Fruit fly (Drosophila melanogaster) whole organism, embryonic: ENCODE data around the gene CG42538.

Source experiments
- Abd-B ChIP-seq: fragments of 200-800 bp; sonication (Bioruptor generic); optimal IDR thresholded peaks from 2 replicates; lab custom pipeline; 2018; ENCODE audit warnings: missing biosample characterization, mild to moderate bottlenecking, missing genetic modification characterization, moderate library complexity
- Aef1 ChIP-seq: fragments of 200-800 bp; sonication (Bioruptor generic); IDR thresholded peaks from 3 replicates; pipeline ENCODE4 v1.3.6; 2022; ENCODE audit warnings: missing biosample characterization, missing genetic modification characterization
- Atf6 ChIP-seq: fragments of 200-800 bp; sonication (Bioruptor generic); IDR thresholded peaks from 2 replicates; pipeline ENCODE4 v1.3.6; 2022; ENCODE audit warnings: missing biosample characterization, missing genetic modification characterization
- B-H1 ChIP-seq: fragments of 200-800 bp; sonication (Bioruptor generic); IDR thresholded peaks from 3 replicates; pipeline ENCODE4 v1.3.6; 2022; ENCODE audit warnings: missing biosample characterization, missing genetic modification characterization
- Bdp1 ChIP-seq: fragments of 200-800 bp; sonication (Bioruptor generic); optimal IDR thresholded peaks from 3 replicates; lab custom pipeline; 2016; ENCODE audit warnings: missing biosample characterization, missing genetic modification characterization
- CG11247 ChIP-seq: fragments of 200-800 bp; sonication (Bioruptor generic); IDR thresholded peaks from 2 replicates; pipeline ENCODE4 v1.3.6; 2022; ENCODE audit warnings: missing biosample characterization, missing genetic modification characterization
- CG12769 ChIP-seq: fragments of 200-800 bp; sonication (Bioruptor generic); optimal IDR thresholded peaks from 2 replicates; lab custom pipeline; 2019; ENCODE audit warnings: missing biosample characterization, mild to moderate bottlenecking, missing genetic modification characterization, moderate library complexity
- CG15479 ChIP-seq: fragments of 200-800 bp; sonication (Bioruptor generic); optimal IDR thresholded peaks from 3 replicates; lab custom pipeline; 2019; ENCODE audit warnings: missing biosample characterization, mild to moderate bottlenecking, missing genetic modification characterization, moderate library complexity
- CG18619 ChIP-seq: fragments of 200-800 bp; sonication (Bioruptor generic); optimal IDR thresholded peaks from 3 replicates; lab custom pipeline; 2017; ENCODE audit warnings: missing biosample characterization, mild to moderate bottlenecking, missing genetic modification characterization
- CG2129 ChIP-seq: fragments of 200-800 bp; sonication (Bioruptor generic); IDR thresholded peaks from 2 replicates; pipeline ENCODE4 v1.3.6; 2022; ENCODE audit warnings: missing biosample characterization, missing genetic modification characterization; ENCODE audit not compliant: partially characterized antibody
- CG2889 ChIP-seq: fragments of 200-800 bp; sonication (Bioruptor generic); IDR thresholded peaks from 3 replicates; pipeline ENCODE4 v1.3.6; 2022; ENCODE audit warnings: missing biosample characterization, missing genetic modification characterization
- CG30020 ChIP-seq: fragments of 200-800 bp; optimal IDR thresholded peaks from 2 replicates; lab custom pipeline; 2019; ENCODE audit warnings: missing biosample characterization, mild to moderate bottlenecking, missing genetic modification characterization, moderate library complexity
- CG30431 ChIP-seq: fragments of 200-800 bp; sonication (Bioruptor generic); optimal IDR thresholded peaks from 2 replicates; lab custom pipeline; 2017; ENCODE audit warnings: missing biosample characterization, missing genetic modification characterization
- CG4404 ChIP-seq: fragments of 200-800 bp; sonication (Bioruptor generic); IDR thresholded peaks from 2 replicates; pipeline ENCODE4 v1.3.6; 2022; ENCODE audit warnings: missing biosample characterization, missing genetic modification characterization
- CG7786 ChIP-seq: fragments of 200-800 bp; sonication (Bioruptor generic); optimal IDR thresholded peaks from 2 replicates; lab custom pipeline; 2016; ENCODE audit warnings: missing biosample characterization, missing genetic modification characterization
- Dbx ChIP-seq: fragments of 200-800 bp; sonication (Bioruptor generic); IDR thresholded peaks from 3 replicates; pipeline ENCODE4 v1.3.6; 2022; ENCODE audit warnings: missing biosample characterization, missing genetic modification characterization
- Dip2 ChIP-seq: fragments of 200-800 bp; sonication (Bioruptor generic); IDR thresholded peaks from 2 replicates; pipeline ENCODE4 v1.3.6; 2022; ENCODE audit warnings: missing biosample characterization, missing genetic modification characterization
- Doc2 ChIP-seq: fragments of 200-800 bp; sonication (Bioruptor generic); IDR thresholded peaks from 2 replicates; pipeline ENCODE4 v1.3.6; 2022; ENCODE audit warnings: missing biosample characterization, missing genetic modification characterization
- Eip74EF ChIP-seq, 2 experiments: fragments of 200-800 bp in 1 of 2; fragments of >200 bp in 1 of 2; sonication (Bioruptor generic) in 1 of 2; optimal IDR thresholded peaks; 2 replicates each; lab custom pipeline; 2017 to 2019; ENCODE audit warnings: missing biosample characterization in 2 of 2, missing genetic modification characterization in 2 of 2, mild to moderate bottlenecking in 1 of 2, moderate library complexity in 1 of 2
- HmgD ChIP-seq: fragments of 200-800 bp; sonication (Bioruptor generic); optimal IDR thresholded peaks from 3 replicates; lab custom pipeline; 2016; ENCODE audit warnings: missing biosample characterization, missing genetic modification characterization
- MESR4 ChIP-seq: fragments of 200-800 bp; sonication (Bioruptor generic); optimal IDR thresholded peaks from 2 replicates; lab custom pipeline; 2018; ENCODE audit warnings: missing biosample characterization, mild to moderate bottlenecking, missing genetic modification characterization, moderate library complexity
- Med ChIP-seq: fragments of 200-800 bp; sonication (Bioruptor generic); peaks from one replicate; lab custom pipeline; 2016; ENCODE audit warnings: missing biosample characterization, missing genetic modification characterization, mild to moderate bottlenecking, inconsistent platforms, moderate library complexity
- Optix ChIP-seq: fragments of 200-800 bp; sonication (Bioruptor generic); IDR thresholded peaks from 3 replicates; pipeline ENCODE4 v1.3.6; 2022; ENCODE audit warnings: missing biosample characterization, missing genetic modification characterization
- Ptx1 ChIP-seq: fragments of 200-800 bp; sonication (Bioruptor generic); IDR thresholded peaks from 2 replicates; pipeline ENCODE4 v1.3.6; 2022; ENCODE audit warnings: missing biosample characterization, missing genetic modification characterization
- Sry-β ChIP-seq: fragments of 200-800 bp; sonication (Bioruptor generic); optimal IDR thresholded peaks from 2 replicates; lab custom pipeline; 2018; ENCODE audit warnings: missing biosample characterization, mild to moderate bottlenecking, missing genetic modification characterization, moderate library complexity
- Stat92E ChIP-seq, 3 experiments: fragments of >200 bp in 2 of 3; fragments of 200-800 bp in 1 of 3; sonication (Bioruptor generic) in 1 of 3; optimal IDR thresholded peaks; 2 replicates each; lab custom pipeline; 2017 to 2019; ENCODE audit warnings: missing biosample characterization in 3 of 3, missing genetic modification characterization in 3 of 3, mild to moderate bottlenecking in 1 of 3, moderate library complexity in 1 of 3
- Taf1 ChIP-seq: fragments of 200-800 bp; sonication (Bioruptor generic); IDR thresholded peaks from 2 replicates; pipeline ENCODE4 v1.3.6; 2022; ENCODE audit warnings: missing biosample characterization, missing genetic modification characterization
- Xbp1 ChIP-seq: fragments of 200-800 bp; sonication (Bioruptor generic); optimal IDR thresholded peaks from 3 replicates; lab custom pipeline; 2016; ENCODE audit warnings: missing biosample characterization, mild to moderate bottlenecking, missing genetic modification characterization
- btn ChIP-seq: fragments of 200-800 bp; sonication (Bioruptor generic); optimal IDR thresholded peaks from 2 replicates; lab custom pipeline; 2016; ENCODE audit warnings: missing biosample characterization, missing genetic modification characterization
- cas ChIP-seq: fragments of 200-800 bp; sonication (Bioruptor generic); IDR thresholded peaks from 2 replicates; pipeline ENCODE4 v1.3.6; 2022; ENCODE audit warnings: missing biosample characterization, missing genetic modification characterization
- caup ChIP-seq: fragments of 200-800 bp; sonication (Bioruptor generic); optimal IDR thresholded peaks from 3 replicates; lab custom pipeline; 2017; ENCODE audit warnings: missing biosample characterization, mild to moderate bottlenecking, missing genetic modification characterization, moderate library complexity; ENCODE audit not compliant: severe bottlenecking
- crp ChIP-seq, 2 experiments: fragments of 200-800 bp; sonication (Bioruptor generic); optimal IDR thresholded peaks; 2 replicates in 1 of 2; 3 replicates in 1 of 2; lab custom pipeline; 2017; ENCODE audit warnings: missing biosample characterization in 2 of 2, missing genetic modification characterization in 2 of 2, mild to moderate bottlenecking in 1 of 2, moderate library complexity in 1 of 2
- cwo ChIP-seq: fragments of 200-800 bp; sonication (Bioruptor generic); optimal IDR thresholded peaks from 3 replicates; lab custom pipeline; 2017; ENCODE audit warnings: missing biosample characterization, missing genetic modification characterization, mild to moderate bottlenecking, moderate library complexity, missing genetic modification reagents
- ems ChIP-seq: fragments of 200-800 bp; sonication (Bioruptor generic); optimal IDR thresholded peaks from 3 replicates; lab custom pipeline; 2016; ENCODE audit warnings: missing biosample characterization, missing genetic modification characterization
- ewg ChIP-seq: fragments of 200-800 bp; sonication (Bioruptor generic); optimal IDR thresholded peaks from 3 replicates; lab custom pipeline; 2017; ENCODE audit warnings: mild to moderate bottlenecking, missing biosample characterization, missing genetic modification reagents, missing genetic modification characterization
- fd96Cb ChIP-seq: fragments of 200-800 bp; sonication (Bioruptor generic); optimal IDR thresholded peaks from 2 replicates; lab custom pipeline; 2018; ENCODE audit warnings: missing biosample characterization, mild to moderate bottlenecking, missing genetic modification characterization, moderate library complexity
- fu2 ChIP-seq: fragments of 200-800 bp; sonication (Bioruptor generic); optimal IDR thresholded peaks from 2 replicates; lab custom pipeline; 2016; ENCODE audit warnings: missing biosample characterization, missing genetic modification characterization
- gro ChIP-seq: fragments of 200-800 bp; sonication (Bioruptor generic); optimal IDR thresholded peaks from 2 replicates; lab custom pipeline; 2016; ENCODE audit warnings: missing biosample characterization, missing genetic modification characterization
- gsb ChIP-seq: fragments of 200-800 bp; sonication (Bioruptor generic); IDR thresholded peaks from 2 replicates; pipeline ENCODE4 v1.3.6; 2022; ENCODE audit warnings: missing biosample characterization, missing genetic modification characterization
- hth ChIP-seq: fragments of >200 bp; optimal IDR thresholded peaks from 2 replicates; lab custom pipeline; 2017; ENCODE audit warnings: inconsistent platforms
- onecut ChIP-seq: fragments of 200-800 bp; sonication (Bioruptor generic); IDR thresholded peaks from 2 replicates; pipeline ENCODE4 v1.3.6; 2022; ENCODE audit warnings: missing biosample characterization, missing genetic modification characterization
- p53 ChIP-seq: fragments of 200-800 bp; sonication (Bioruptor generic); optimal IDR thresholded peaks from 2 replicates; lab custom pipeline; 2016; ENCODE audit warnings: missing biosample characterization, missing genetic modification characterization
- run ChIP-seq: fragments of 200-800 bp; sonication (Bioruptor generic); optimal IDR thresholded peaks from 3 replicates; lab custom pipeline; 2018; ENCODE audit warnings: missing biosample characterization, mild to moderate bottlenecking, missing genetic modification characterization
- seq ChIP-seq: fragments of 200-800 bp; sonication (Bioruptor generic); IDR thresholded peaks from 2 replicates; pipeline ENCODE4 v1.3.6; 2022; ENCODE audit warnings: missing biosample characterization, missing genetic modification characterization
- tna ChIP-seq: fragments of 200-800 bp; sonication (Bioruptor generic); IDR thresholded peaks from 2 replicates; pipeline ENCODE4 v1.3.6; 2022; ENCODE audit warnings: missing biosample characterization, missing genetic modification characterization; ENCODE audit not compliant: partially characterized antibody
- unpg ChIP-seq: fragments of 200-800 bp; sonication (Bioruptor generic); optimal IDR thresholded peaks from 3 replicates; lab custom pipeline; 2018; ENCODE audit warnings: missing biosample characterization, mild to moderate bottlenecking, missing genetic modification characterization, moderate library complexity
- yki ChIP-seq: fragments of >200 bp; optimal IDR thresholded peaks from 3 replicates; lab custom pipeline; 2018
- zen ChIP-seq: fragments of 200-800 bp; sonication (Bioruptor generic); optimal IDR thresholded peaks from 3 replicates; lab custom pipeline; 2018; ENCODE audit warnings: missing biosample characterization, mild to moderate bottlenecking, missing genetic modification characterization, moderate library complexity

The CG42538 gene

DNA sequence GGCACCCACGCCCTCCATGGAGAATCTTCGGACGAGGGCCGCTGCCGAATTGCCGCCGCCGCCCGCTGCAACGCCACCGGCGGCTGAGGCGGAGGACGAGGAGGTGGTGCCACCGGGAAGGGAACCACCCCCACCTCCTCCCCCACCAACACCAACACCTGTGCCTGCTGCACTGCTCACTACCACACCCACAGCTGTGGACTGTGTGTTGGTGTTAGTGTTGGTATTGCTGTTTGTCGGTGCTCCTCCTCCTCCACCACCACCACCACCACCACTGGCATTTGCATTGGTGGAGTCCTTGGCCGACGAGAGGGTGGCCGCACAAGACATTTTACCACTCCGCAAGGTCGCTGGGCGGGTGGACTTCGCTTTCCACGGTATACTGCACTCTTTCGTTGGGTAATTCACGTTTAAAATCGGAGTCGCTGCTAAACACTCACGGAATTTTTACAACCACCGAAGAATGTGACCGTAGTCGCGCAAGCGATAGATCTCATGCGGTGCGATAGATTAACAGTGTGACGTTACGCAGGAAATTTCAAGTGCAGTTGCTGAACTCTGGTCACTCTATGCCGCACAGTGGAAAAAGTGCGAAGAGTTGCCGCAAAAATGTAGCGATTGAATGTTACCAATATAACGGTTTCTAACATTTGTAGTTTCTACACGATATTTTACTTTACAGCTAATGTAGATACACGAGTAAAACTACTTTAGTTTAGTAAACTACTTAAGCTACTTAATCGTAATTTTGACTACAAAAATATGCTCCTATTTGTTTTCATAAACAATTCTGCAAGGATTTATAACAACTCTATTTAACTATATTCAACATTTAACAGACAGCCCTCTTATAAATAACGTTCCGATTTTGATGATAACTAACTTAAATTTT lies 22.8 kb upstream of the CG42538 start, which contains the start of gene mib1 (continued):
- TF ChIP-seq fd96Cb (tag; lab: Kevin White, UChicago) (no peak), Dip2 (GFP tag; lab: Robert Waterston, UW) (no peak), fu2 (peak; percentile 43), CG7786 (GFP tag; lab: Kevin White, UChicago) (peak; percentile 26), zen (tag; lab: Kevin White, UChicago) (no peak), btn (GFP tag; lab: Kevin White, UChicago) (no peak), cwo (GFP tag; lab: Kevin White, UChicago) (peak; percentile 3), CG15479 (GFP tag; lab: Kevin White, UChicago) (no peak), Dbx (GFP tag; lab: Robert Waterston, UW) (0 out of 3 replicates have a peak, but pooled peaks have one; percentile 5), CG30431 (GFP tag; lab: Kevin White, UChicago) (no peak), onecut (GFP tag; lab: Robert Waterston, UW) (peak; percentile 37; the same call in 1 of the 2 replicates), hth (lab: Kevin White, UChicago) (no peak), yki (lab: Kevin White, UChicago) (no peak), B-H1 (GFP tag; lab: Robert Waterston, UW) (no peak; the same call in 2 of the 3 replicates), run (tag; lab: Kevin White, UChicago) (no peak), ems (GFP tag; lab: Kevin White, UChicago) (peak; percentile 38), CG2889 (no peak), Xbp1 (GFP tag; lab: Kevin White, UChicago) (peak; percentile 21), CG12769 (tag; lab: Kevin White, UChicago) (peak; percentile 76), CG18619 (GFP tag; lab: Kevin White, UChicago) (no peak), Optix (no peak), Stat92E (GFP tag; optimal IDR thresholded peaks at IDR 0.05; lab: Kevin White, UChicago) (peak in 1 of 3 experiments; percentile 80), p53 (GFP tag; lab: Kevin White, UChicago) (no peak), CG2129 (GFP tag; lab: Robert Waterston, UW) (peak; percentile 63), caup (GFP tag; lab: Kevin White, UChicago) (peak; percentile 33), Taf1 (GFP tag; lab: Robert Waterston, UW) (no peak), tna (GFP tag; lab: Robert Waterston, UW) (peak; percentile 76), CG30020 (peak; percentile 38), Med (GFP tag; lab: Kevin White, UChicago) (peak; percentile 91), Aef1 (GFP tag; lab: Robert Waterston, UW) (0 out of 3 replicates have a peak, but pooled peaks have one; percentile 19), Eip74EF (GFP tag; optimal IDR thresholded peaks at IDR 0.05; lab: Kevin White, UChicago) (peak in 1 of 2 experiments; percentile 49), HmgD (GFP tag; lab: Kevin White, UChicago) (peak; percentile 59), Ptx1 (peak; percentile 26; the same call in 1 of the 2 replicates), Doc2 (GFP tag; lab: Robert Waterston, UW) (no peak), crp (GFP tag; optimal IDR thresholded peaks at IDR 0.05; lab: Kevin White, UChicago) (peak in 1 of 2 experiments; percentile 55), Abd-B (GFP tag; lab: Kevin White, UChicago) (peak; percentile 78), cas (GFP tag; lab: Robert Waterston, UW) (no peak), gro (peak; percentile 61), Atf6 (GFP tag; lab: Robert Waterston, UW) (peak; percentile 23; the same call in 1 of the 2 replicates), Bdp1 (no peak), MESR4 (GFP tag; lab: Kevin White, UChicago) (peak; percentile 99), unpg (no peak), gsb (GFP tag; lab: Robert Waterston, UW) (no peak), ewg (peak; percentile 32), CG11247 (GFP tag; lab: Robert Waterston, UW) (no peak), CG4404 (GFP tag; lab: Robert Waterston, UW) (no peak), Sry-β (GFP tag; lab: Kevin White, UChicago) (peak; percentile 58), seq (GFP tag; lab: Robert Waterston, UW) (peak; percentile 49; the same call in 1 of the 2 replicates)
